Worm (Caenorhabditis elegans) whole organism, L2 larva: ENCODE results near the gene T23G4.127.

Source experiments
- alr-1 ChIP-seq: fragments of 150-350 bp; optimal IDR thresholded peaks from 2 replicates; lab custom pipeline; 2014; ENCODE audit warnings: missing biosample characterization, missing genetic modification characterization
- aly-2 ChIP-seq: fragments of 150-350 bp; optimal IDR thresholded peaks from 2 replicates; lab custom pipeline; 2014; ENCODE audit warnings: missing biosample characterization, missing genetic modification characterization
- ama-1 ChIP-seq: fragments of 150-350 bp; optimal IDR thresholded peaks from 2 replicates; lab custom pipeline; 2018; ENCODE audit warnings: inconsistent platforms
- ceh-82 ChIP-seq: fragments of 150-350 bp; optimal IDR thresholded peaks from 2 replicates; lab custom pipeline; 2014; ENCODE audit warnings: missing biosample characterization, missing genetic modification characterization
- elt-1 ChIP-seq: fragments of 150-350 bp; optimal IDR thresholded peaks from 2 replicates; lab custom pipeline; 2014; ENCODE audit warnings: missing biosample characterization, missing genetic modification characterization
- elt-3 ChIP-seq: sonication (generic microtip); optimal IDR thresholded peaks from 2 replicates; lab custom pipeline; 2017; ENCODE audit warnings: missing biosample characterization, missing genetic modification characterization
- fos-1 ChIP-seq: fragments of 150-350 bp; optimal IDR thresholded peaks from 2 replicates; lab custom pipeline; 2014; ENCODE audit warnings: missing biosample characterization, missing genetic modification characterization
- mab-5 ChIP-seq: fragments of 150-350 bp; optimal IDR thresholded peaks from 2 replicates; lab custom pipeline; 2014; ENCODE audit warnings: missing biosample characterization, missing genetic modification characterization
- nhr-12 ChIP-seq: fragments of 150-350 bp; optimal IDR thresholded peaks from 2 replicates; lab custom pipeline; 2014; ENCODE audit warnings: missing biosample characterization, missing genetic modification characterization
- snpc-4 ChIP-seq: fragments of 150-350 bp; optimal IDR thresholded peaks from 2 replicates; lab custom pipeline; 2014; ENCODE audit warnings: missing biosample characterization, missing genetic modification characterization
- unc-62 ChIP-seq: fragments of 150-350 bp; optimal IDR thresholded peaks from 2 replicates; lab custom pipeline; 2014; ENCODE audit warnings: missing biosample characterization, missing genetic modification reagents, missing genetic modification characterization
- zag-1 ChIP-seq: fragments of 150-350 bp; optimal IDR thresholded peaks from 2 replicates; lab custom pipeline; 2014; ENCODE audit warnings: missing biosample characterization, missing genetic modification characterization
- ztf-11 ChIP-seq: sonication (generic microtip); optimal IDR thresholded peaks from 2 replicates; lab custom pipeline; 2017; ENCODE audit warnings: missing biosample characterization, missing genetic modification characterization

DNA sequence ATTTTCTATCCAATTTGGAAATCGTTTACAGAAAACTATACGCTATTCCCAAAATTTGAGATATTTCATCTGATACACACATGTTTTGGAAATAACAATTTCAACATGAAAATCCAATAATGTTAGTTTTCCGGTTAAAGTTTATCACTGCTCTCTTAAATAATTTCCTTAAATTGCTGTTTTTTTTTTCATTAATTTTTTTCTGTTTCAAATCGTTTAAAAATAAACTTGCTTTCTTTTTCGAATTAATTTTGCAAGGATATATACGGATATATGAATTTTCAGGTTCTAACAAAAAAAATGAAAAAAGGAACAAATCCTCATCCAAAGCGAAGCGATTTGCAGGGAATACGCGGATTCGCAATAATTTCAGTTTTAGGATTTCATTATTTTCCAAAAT, 25.0 kb downstream of the T23G4.127 start, which contains the start of gene oac-48:
- TF ChIP-seq ama-1 (no peak), nhr-12 (no peak), alr-1 (tag; lab: Kevin White, UChicago) (no peak), mab-5 (no peak), ztf-11 (tag; lab: Kevin White, UChicago) (no peak), snpc-4 (tag; lab: Kevin White, UChicago) (no peak), zag-1 (tag; lab: Kevin White, UChicago) (no peak), ceh-82 (tag; lab: Kevin White, UChicago) (no peak), unc-62 (no peak), elt-1 (no peak), elt-3 (tag; lab: Kevin White, UChicago) (no peak), aly-2 (tag; lab: Kevin White, UChicago) (no peak), fos-1 (tag; lab: Kevin White, UChicago) (no peak)
